Worm (Caenorhabditis elegans): ENCODE data around the gene F19C7.2.

The F19C7.2 gene

ce11 chrIV:4613516-4613915 is 13.8 kb downstream of the F19C7.2 start:
- TF ChIP-seq ceh-14 (tag; optimal IDR thresholded peaks at IDR 0.05) (peak; percentile 3), dmd-4 (tag; optimal IDR thresholded peaks at IDR 0.05; ENCODE audit: borderline replicate concordance) (no peak)

- TF ChIP-seq ref-2 (tag; optimal IDR thresholded peaks at IDR 0.05) (no peak), pqm-1 (tag; optimal IDR thresholded peaks at IDR 0.05) (no peak), sox-2 (GFP tag; IDR thresholded peaks at IDR 0.05) (no peak), gmeb-2 (tag; optimal IDR thresholded peaks at IDR 0.05) (no peak), ceh-31 (tag; optimal IDR thresholded peaks at IDR 0.05) (peak; percentile 4), pha-2 (tag; optimal IDR thresholded peaks at IDR 0.05) (no peak)
Measured at ce11 chrIV:4623852-4624251, 24.1 kb downstream of the F19C7.2 start.

ce11 chrIV:4633393-4633792 is 33.6 kb downstream of the F19C7.2 start, which contains the start of gene R105.1:
Gene R105.1 (plus strand): TSS chrIV:4633693.
- TF ChIP-seq hlh-15 (tag; optimal IDR thresholded peaks at IDR 0.05) (no peak), ceh-6 (GFP tag; optimal IDR thresholded peaks at IDR 0.05) (no peak), ceh-34 (tag; optimal IDR thresholded peaks at IDR 0.05) (no peak), lim-6 (tag; optimal IDR thresholded peaks at IDR 0.05) (no peak), tbx-2 (tag; optimal IDR thresholded peaks at IDR 0.05) (no peak)

- no peak for TF ChIP-seq ceh-22 (tag; optimal IDR thresholded peaks at IDR 0.05)
- TF ChIP-seq T23F11.4 (GFP tag; optimal IDR thresholded peaks at IDR 0.05), result no peak
- TF ChIP-seq ceh-19 (GFP tag; optimal IDR thresholded peaks at IDR 0.05), result no peak
- no peak for TF ChIP-seq ceh-18 (tag; optimal IDR thresholded peaks at IDR 0.05)
- no peak for TF ChIP-seq eyg-1 (tag; optimal IDR thresholded peaks at IDR 0.05)
- no peak for TF ChIP-seq unc-42 (tag; optimal IDR thresholded peaks at IDR 0.05)
- TF ChIP-seq sox-2 (GFP tag; IDR thresholded peaks at IDR 0.05), result no peak
- TF ChIP-seq C08G9.2 (tag; optimal IDR thresholded peaks at IDR 0.05), result no peak
- TF ChIP-seq pha-4 (tag; optimal IDR thresholded peaks at IDR 0.05), result no peak
- no peak for TF ChIP-seq K02D7.2 (tag; optimal IDR thresholded peaks at IDR 0.05)
- TF ChIP-seq hlh-15 (tag; optimal IDR thresholded peaks at IDR 0.05), result no peak
- no peak for TF ChIP-seq fax-1 (tag; optimal IDR thresholded peaks at IDR 0.05)
- TF ChIP-seq elt-4 (tag; optimal IDR thresholded peaks at IDR 0.05), result no peak
- TF ChIP-seq pros-1 (tag; optimal IDR thresholded peaks at IDR 0.05), result no peak
- TF ChIP-seq ceh-34 (tag; optimal IDR thresholded peaks at IDR 0.05), result no peak
- no peak for TF ChIP-seq che-1 (tag; optimal IDR thresholded peaks at IDR 0.05)
Measured at ce11 chrIV:4636001-4636400, 36.2 kb downstream of the F19C7.2 start, which contains the start of gene R105.5. Gene R105.5 (plus strand): TSS chrIV:4636301.

- TF ChIP-seq unc-55 (GFP tag; optimal IDR thresholded peaks at IDR 0.05) (peak; percentile 44), hlh-15 (tag; optimal IDR thresholded peaks at IDR 0.05) (no peak)
Measured at ce11 chrIV:4637840-4638239, 38.1 kb downstream of the F19C7.2 start, which contains the start of gene F19C7.8. Gene F19C7.8 (minus strand): TSS chrIV:4638095.

ce11 chrIV:4639352-4639751 is 39.6 kb downstream of the F19C7.2 start:
- no peak for TF ChIP-seq pha-4 (tag; optimal IDR thresholded peaks at IDR 0.05)
- TF ChIP-seq ahr-1 (tag; optimal IDR thresholded peaks at IDR 0.05), result no peak
- no peak for TF ChIP-seq ceh-14 (tag; optimal IDR thresholded peaks at IDR 0.05)
- no peak for TF ChIP-seq fkh-10 (GFP tag; optimal IDR thresholded peaks at IDR 0.05)
- no peak for TF ChIP-seq unc-86 (tag; optimal IDR thresholded peaks at IDR 0.05)
- TF ChIP-seq Y22D7AL.16 (tag; optimal IDR thresholded peaks at IDR 0.05), result no peak
- no peak for TF ChIP-seq ttx-3 (tag; optimal IDR thresholded peaks at IDR 0.05)
- TF ChIP-seq syd-9 (tag; optimal IDR thresholded peaks at IDR 0.05), result no peak
- TF ChIP-seq lim-6 (tag; optimal IDR thresholded peaks at IDR 0.05), result no peak
- no peak for TF ChIP-seq ceh-30 (tag; optimal IDR thresholded peaks at IDR 0.05)
- no peak for TF ChIP-seq unc-3 (GFP tag; conservative IDR thresholded peaks at IDR 0.05)
- no peak for TF ChIP-seq unc-3 (tag; optimal IDR thresholded peaks at IDR 0.05)
- TF ChIP-seq rnt-1 (tag; optimal IDR thresholded peaks at IDR 0.05), result no peak
- TF ChIP-seq C38D4.7 (GFP tag; optimal IDR thresholded peaks at IDR 0.05), result no peak
- TF ChIP-seq ceh-48 (tag; optimal IDR thresholded peaks at IDR 0.05), result no peak

All from whole organism, late embryonic.